Worm (Caenorhabditis elegans): ENCODE results near the gene vit-2.

- no peak for TF ChIP-seq cog-1 (tag; optimal IDR thresholded peaks at IDR 0.05)
- no peak for TF ChIP-seq klf-2 (GFP tag; conservative IDR thresholded peaks at IDR 0.05)
- no peak for TF ChIP-seq T22C8.4 (GFP tag; IDR thresholded peaks at IDR 0.05)
- TF ChIP-seq flt-1 (GFP tag; IDR thresholded peaks at IDR 0.05) = no peak
- no peak for TF ChIP-seq ztf-23 (GFP tag; IDR thresholded peaks at IDR 0.05)
- no peak for TF ChIP-seq tab-1 (GFP tag; IDR thresholded peaks at IDR 0.05)
- no peak for TF ChIP-seq ztf-29 (GFP tag; IDR thresholded peaks at IDR 0.05)
- no peak for TF ChIP-seq ref-1 (GFP tag; conservative IDR thresholded peaks at IDR 0.05)
These were observed 18.8 kb downstream of the vit-2 start for ce11 chrX:5119686-5120085.

Data from whole organism, midembryonic.